Worm (Caenorhabditis elegans): ENCODE results near the gene lst-6.
A peak's percentile ranks its signal among the peaks of the same experiment; 100 is the strongest.

The lst-6 gene

ce11 chrII:7056328-7056727 is 34.0 kb upstream of the lst-6 start:
- TF ChIP-seq tab-1 (GFP tag; IDR thresholded peaks at IDR 0.05) = no peak
- TF ChIP-seq cog-1 (tag; optimal IDR thresholded peaks at IDR 0.05) = no peak
- TF ChIP-seq T22C8.4 (GFP tag; IDR thresholded peaks at IDR 0.05) = no peak
- no peak for TF ChIP-seq klf-2 (GFP tag; conservative IDR thresholded peaks at IDR 0.05)
- no peak for TF ChIP-seq flt-1 (GFP tag; IDR thresholded peaks at IDR 0.05)
- TF ChIP-seq ztf-23 (GFP tag; IDR thresholded peaks at IDR 0.05) = no peak
- no peak for TF ChIP-seq ref-1 (GFP tag; conservative IDR thresholded peaks at IDR 0.05)
- TF ChIP-seq med-1 (GFP tag; optimal IDR thresholded peaks at IDR 0.05; ENCODE audit: insufficient read depth) = no peak
- TF ChIP-seq ztf-29 (GFP tag; IDR thresholded peaks at IDR 0.05) = no peak

DNA sequence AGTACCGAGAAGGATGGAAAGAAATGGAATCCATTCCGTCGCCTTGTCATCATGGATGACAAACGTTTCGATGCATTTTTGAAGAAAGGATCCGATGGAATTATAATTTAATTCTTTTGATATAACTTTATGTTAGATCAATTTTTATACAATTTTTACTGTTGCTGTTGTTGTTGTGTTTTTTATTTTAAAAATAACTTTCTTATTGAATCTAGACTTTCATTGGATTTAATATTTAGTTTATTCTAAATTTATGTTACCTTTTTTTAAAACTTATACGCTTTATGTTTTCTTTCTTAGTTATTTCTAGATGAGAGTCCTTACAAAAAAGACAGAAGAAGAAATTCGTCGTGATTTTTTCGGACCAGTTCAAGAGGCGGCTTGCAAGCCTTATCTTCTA is 32.7 kb upstream of the lst-6 start, which contains the start of gene ZK1127.3:
TSS of gene ZK1127.3 (plus strand) at position 301 of the 400 bp plus-strand sequence.
- TF ChIP-seq ztf-29 (GFP tag; IDR thresholded peaks at IDR 0.05) (no peak), ref-1 (GFP tag; conservative IDR thresholded peaks at IDR 0.05) (no peak), klf-2 (GFP tag; conservative IDR thresholded peaks at IDR 0.05) (no peak), flt-1 (GFP tag; IDR thresholded peaks at IDR 0.05) (no peak), ztf-23 (GFP tag; IDR thresholded peaks at IDR 0.05) (no peak), cog-1 (tag; optimal IDR thresholded peaks at IDR 0.05) (no peak), T22C8.4 (GFP tag; IDR thresholded peaks at IDR 0.05) (no peak)

- TF ChIP-seq ref-1 (GFP tag; conservative IDR thresholded peaks at IDR 0.05) (no peak), flt-1 (GFP tag; IDR thresholded peaks at IDR 0.05) (no peak), klf-2 (GFP tag; conservative IDR thresholded peaks at IDR 0.05) (no peak), ztf-29 (GFP tag; IDR thresholded peaks at IDR 0.05) (no peak), ztf-23 (GFP tag; IDR thresholded peaks at IDR 0.05) (no peak), T22C8.4 (GFP tag; IDR thresholded peaks at IDR 0.05) (no peak), cog-1 (tag; optimal IDR thresholded peaks at IDR 0.05) (no peak), med-1 (GFP tag; optimal IDR thresholded peaks at IDR 0.05; ENCODE audit: insufficient read depth) (no peak), tab-1 (GFP tag; IDR thresholded peaks at IDR 0.05) (no peak)
Measured at ce11 chrII:7053649-7054048, 31.3 kb upstream of the lst-6 start, which contains the start of gene ZK1127.4. ZK1127.4 (plus strand) TSS chrII:7053949.

DNA sequence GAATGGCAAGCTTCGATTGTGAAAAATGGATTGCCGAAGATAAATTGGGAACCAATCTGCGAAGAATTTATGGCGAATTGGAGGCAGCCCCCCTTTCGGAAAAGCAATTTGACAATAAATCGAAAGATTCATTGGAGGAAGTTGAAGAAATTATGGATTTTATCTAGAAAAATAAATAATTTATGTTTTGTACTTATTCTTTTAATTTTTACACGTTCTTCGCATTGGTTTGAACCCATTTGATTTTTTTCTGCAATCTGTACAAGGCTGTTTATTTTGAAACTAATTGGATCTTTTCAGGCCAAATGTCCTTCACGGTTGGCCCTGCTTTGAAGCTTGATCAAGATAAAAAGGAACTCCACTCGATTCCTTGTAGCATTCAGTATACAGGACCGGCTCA is 30.7 kb upstream of the lst-6 start, which contains the start of gene ZK1127.13:
TSS of gene ZK1127.13 (plus strand) at position 301 of the 400 bp plus-strand sequence.
- TF ChIP-seq ref-1 (GFP tag; conservative IDR thresholded peaks at IDR 0.05) = no peak
- TF ChIP-seq klf-2 (GFP tag; conservative IDR thresholded peaks at IDR 0.05) = no peak

DNA sequence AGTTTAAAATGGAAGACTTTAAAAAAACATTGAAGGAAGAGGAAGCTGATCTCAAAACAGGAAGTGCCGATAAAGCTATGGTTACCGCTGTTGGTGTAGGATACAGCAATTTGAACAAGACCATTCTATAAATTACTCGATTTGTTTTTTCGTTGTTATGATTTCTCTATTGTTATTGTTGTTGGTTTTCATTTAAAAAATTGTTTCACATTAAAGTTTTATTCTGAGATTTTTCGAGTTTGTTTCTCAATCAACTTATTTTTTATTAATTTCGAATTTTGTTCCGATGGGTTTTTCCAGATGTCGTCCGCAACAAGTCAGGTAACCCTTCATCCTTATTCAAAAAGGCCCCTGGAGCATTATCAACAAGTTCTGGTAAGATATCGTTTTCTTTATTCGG is 29.5 kb upstream of the lst-6 start, which contains the start of gene ZK1127.12:
TSS of gene ZK1127.12 (plus strand) at position 301 of the 400 bp plus-strand sequence.
- TF ChIP-seq med-1 (GFP tag; optimal IDR thresholded peaks at IDR 0.05; ENCODE audit: insufficient read depth) (no peak), tab-1 (GFP tag; IDR thresholded peaks at IDR 0.05) (no peak), ztf-23 (GFP tag; IDR thresholded peaks at IDR 0.05) (no peak)

ce11 chrII:7050021-7050722 is 27.9 kb upstream of the lst-6 start, which contains the start of the genes tcer-1 and ZK1127.5:
tcer-1 (minus strand) TSS chrII:7050071.
ZK1127.5 (plus strand) TSS chrII:7050672.
- TF ChIP-seq ref-1 (GFP tag; conservative IDR thresholded peaks at IDR 0.05) (no peak), med-1 (GFP tag; optimal IDR thresholded peaks at IDR 0.05; ENCODE audit: insufficient read depth) (no peak), cog-1 (tag; optimal IDR thresholded peaks at IDR 0.05) (no peak), tab-1 (GFP tag; IDR thresholded peaks at IDR 0.05) (no peak), flt-1 (GFP tag; IDR thresholded peaks at IDR 0.05) (no peak), T22C8.4 (GFP tag; IDR thresholded peaks at IDR 0.05) (no peak), ztf-29 (GFP tag; IDR thresholded peaks at IDR 0.05) (no peak)

DNA sequence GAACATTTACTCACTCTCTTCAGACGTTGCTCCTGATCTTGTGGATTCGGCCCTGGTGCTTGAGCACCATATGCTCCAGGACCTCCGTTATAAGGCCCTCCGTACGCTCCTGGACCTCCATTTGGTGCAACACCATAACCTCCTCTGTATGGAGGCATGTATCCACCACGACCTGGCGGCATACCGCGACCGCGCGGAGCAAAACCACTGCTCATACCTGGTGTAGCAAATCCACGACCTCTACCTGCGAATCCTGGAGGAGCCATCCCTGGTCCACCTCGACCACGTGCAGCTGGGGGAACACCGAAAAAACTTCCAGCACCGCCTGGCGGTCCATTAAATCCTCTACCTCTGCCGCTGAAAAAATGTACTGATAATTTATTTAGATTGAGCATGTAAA is 27.2 kb upstream of the lst-6 start:
- TF ChIP-seq ref-1 (GFP tag; conservative IDR thresholded peaks at IDR 0.05) (no peak), klf-2 (GFP tag; conservative IDR thresholded peaks at IDR 0.05) (no peak), cog-1 (tag; optimal IDR thresholded peaks at IDR 0.05) (no peak), tab-1 (GFP tag; IDR thresholded peaks at IDR 0.05) (0 out of 2 replicates have a peak, but pooled peaks have one; percentile 59), ztf-23 (GFP tag; IDR thresholded peaks at IDR 0.05) (no peak), T22C8.4 (GFP tag; IDR thresholded peaks at IDR 0.05) (no peak), med-1 (GFP tag; optimal IDR thresholded peaks at IDR 0.05; ENCODE audit: insufficient read depth) (no peak), ztf-29 (GFP tag; IDR thresholded peaks at IDR 0.05) (no peak)

ce11 chrII:7042090-7042489 is 19.8 kb upstream of the lst-6 start:
- TF ChIP-seq klf-2 (GFP tag; conservative IDR thresholded peaks at IDR 0.05) = 0 out of 2 replicates have a peak, but pooled peaks have one; percentile 19
- 0 out of 2 replicates have a peak, but pooled peaks have one; percentile 34 for TF ChIP-seq ref-1 (GFP tag; conservative IDR thresholded peaks at IDR 0.05)
- peak; percentile 72; the same call in 1 of the 2 replicates for TF ChIP-seq flt-1 (GFP tag; IDR thresholded peaks at IDR 0.05)
- TF ChIP-seq ztf-23 (GFP tag; IDR thresholded peaks at IDR 0.05) = peak; percentile 49; the same call in 1 of the 2 replicates
- peak; percentile 15; the same call in 1 of the 2 replicates for TF ChIP-seq tab-1 (GFP tag; IDR thresholded peaks at IDR 0.05)

- no peak for TF ChIP-seq med-1 (GFP tag; optimal IDR thresholded peaks at IDR 0.05; ENCODE audit: insufficient read depth)
- no peak for TF ChIP-seq flt-1 (GFP tag; IDR thresholded peaks at IDR 0.05)
- TF ChIP-seq cog-1 (tag; optimal IDR thresholded peaks at IDR 0.05) = no peak
- no peak for TF ChIP-seq ztf-29 (GFP tag; IDR thresholded peaks at IDR 0.05)
- TF ChIP-seq T22C8.4 (GFP tag; IDR thresholded peaks at IDR 0.05) = no peak
- TF ChIP-seq ref-1 (GFP tag; conservative IDR thresholded peaks at IDR 0.05) = no peak
- TF ChIP-seq klf-2 (GFP tag; conservative IDR thresholded peaks at IDR 0.05) = no peak
- no peak for TF ChIP-seq ztf-23 (GFP tag; IDR thresholded peaks at IDR 0.05)
- no peak for TF ChIP-seq tab-1 (GFP tag; IDR thresholded peaks at IDR 0.05)
Measured at ce11 chrII:7037659-7038342, 15.5 kb upstream of the lst-6 start, which contains the start of gene cin-4. cin-4 (plus strand) TSS chrII:7038292.
